Fruit fly (Drosophila melanogaster) whole organism, embryonic: ENCODE results near the gene CG17666.

Source experiments
- CG1024 ChIP-seq: fragments of 200-800 bp; sonication (Bioruptor generic); IDR thresholded peaks from 2 replicates; pipeline ENCODE4 v1.3.6; 2022; ENCODE audit warnings: missing biosample characterization, missing genetic modification characterization
- CG10431 ChIP-seq: fragments of 200-800 bp; sonication (Bioruptor generic); optimal IDR thresholded peaks from 3 replicates; lab custom pipeline; 2018; ENCODE audit warnings: missing biosample characterization, mild to moderate bottlenecking, missing genetic modification characterization
- CG13894 ChIP-seq: fragments of 200-800 bp; sonication (Bioruptor generic); optimal IDR thresholded peaks from 3 replicates; lab custom pipeline; 2018; ENCODE audit warnings: missing biosample characterization, mild to moderate bottlenecking, missing genetic modification characterization, moderate library complexity
- CG14667 ChIP-seq: fragments of 200-800 bp; sonication (Bioruptor generic); IDR thresholded peaks from 2 replicates; pipeline ENCODE4 v1.3.6; 2022; ENCODE audit warnings: missing biosample characterization, missing genetic modification characterization
- CG3407 ChIP-seq: fragments of 200-800 bp; sonication (Bioruptor generic); optimal IDR thresholded peaks from 2 replicates; lab custom pipeline; 2018; ENCODE audit warnings: missing biosample characterization, mild to moderate bottlenecking, missing genetic modification characterization
- CG7786 ChIP-seq: fragments of 200-800 bp; sonication (Bioruptor generic); optimal IDR thresholded peaks from 2 replicates; lab custom pipeline; 2016; ENCODE audit warnings: missing biosample characterization, missing genetic modification characterization
- Hr39 ChIP-seq: fragments of >200 bp; optimal IDR thresholded peaks from 2 replicates; lab custom pipeline; 2017
- abd-A ChIP-seq: fragments of 200-800 bp; sonication (Bioruptor generic); optimal IDR thresholded peaks from 3 replicates; lab custom pipeline; 2019; ENCODE audit warnings: missing biosample characterization, mild to moderate bottlenecking, missing genetic modification characterization, moderate library complexity
- chm ChIP-seq: fragments of 200-800 bp; sonication (Bioruptor generic); IDR thresholded peaks from 2 replicates; pipeline ENCODE4 v1.3.6; 2022; ENCODE audit warnings: missing biosample characterization, missing genetic modification characterization
- pum ChIP-seq: fragments of 200-800 bp; sonication (Bioruptor generic); optimal IDR thresholded peaks from 2 replicates; lab custom pipeline; 2016; ENCODE audit warnings: missing biosample characterization, missing genetic modification characterization
- ssp ChIP-seq: fragments of 200-800 bp; sonication (Bioruptor generic); IDR thresholded peaks from 2 replicates; pipeline ENCODE4 v1.3.6; 2022; ENCODE audit warnings: missing biosample characterization, missing genetic modification characterization
- toy ChIP-seq: fragments of 200-800 bp; sonication (Bioruptor generic); IDR thresholded peaks from 2 replicates; pipeline ENCODE4 v1.3.6; 2022; ENCODE audit warnings: missing biosample characterization, missing genetic modification characterization

DNA sequence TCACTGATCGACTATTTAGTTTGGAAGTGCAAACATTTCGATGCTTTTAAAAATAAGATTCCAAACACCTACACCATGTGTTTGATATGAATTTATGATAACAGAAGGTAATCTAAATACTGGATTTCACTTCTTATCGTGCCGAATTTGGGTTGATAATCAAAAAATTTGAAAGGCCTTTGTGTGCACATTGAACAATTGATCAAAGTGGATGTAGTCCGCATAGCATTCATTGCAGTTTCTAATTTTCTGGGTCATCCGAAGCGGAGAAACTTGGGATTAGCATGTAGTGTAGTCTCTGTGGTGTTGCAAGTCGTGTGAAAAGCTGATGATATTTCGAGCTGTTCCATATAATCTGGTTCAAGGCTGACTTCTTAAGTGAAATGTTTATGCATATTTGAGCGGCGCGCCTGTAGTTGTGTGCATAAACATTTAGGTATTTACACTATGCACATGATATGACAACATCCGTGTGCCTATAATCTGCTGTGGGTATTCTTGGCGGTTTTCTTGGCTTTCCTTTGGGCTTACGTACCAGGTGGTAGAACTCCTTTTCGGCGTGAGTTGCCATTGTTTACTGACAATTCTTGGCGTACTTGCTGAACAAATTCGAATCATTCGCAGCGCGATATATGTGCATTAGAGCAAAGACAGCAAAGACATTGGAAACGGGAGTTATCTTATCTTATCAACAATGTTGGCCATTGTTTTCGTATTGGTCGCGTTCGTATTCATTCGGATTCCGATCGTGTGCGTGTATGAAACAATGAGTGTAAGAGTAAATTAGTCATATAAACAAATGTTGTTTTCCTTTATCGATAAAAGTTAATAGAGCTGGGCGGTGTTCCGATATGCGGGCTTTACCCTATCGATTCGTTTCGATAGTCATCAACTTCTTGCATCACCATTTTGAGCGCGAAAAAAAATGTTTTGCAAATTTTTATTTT, 8.1 kb upstream of the CG17666 start, which contains the start of gene Hip1:
- TF ChIP-seq Hr39 (lab: Kevin White, UChicago) (no peak), CG7786 (no peak), abd-A (tag; lab: Kevin White, UChicago) (no peak), ssp (GFP tag; lab: Robert Waterston, UW) (no peak), pum (GFP tag; lab: Kevin White, UChicago) (no peak), CG1024 (GFP tag; lab: Robert Waterston, UW) (no peak), CG10431 (GFP tag; lab: Kevin White, UChicago) (no peak), CG13894 (tag; lab: Kevin White, UChicago) (no peak), toy (GFP tag; lab: Robert Waterston, UW) (no peak), CG3407 (GFP tag; lab: Kevin White, UChicago) (no peak), chm (no peak), CG14667 (GFP tag; lab: Robert Waterston, UW) (no peak)
